Worm (Caenorhabditis elegans): ENCODE measurements around the gene C01C4.2.

C01C4.2 gene

ce11 chrX:3697623-3698022, 17.3 kb upstream of the C01C4.2 start (continued):
- TF ChIP-seq mes-2 (tag; optimal IDR thresholded peaks at IDR 0.05; ENCODE audit: poor library complexity, severe bottlenecking) (peak; percentile 85), ceh-32 (tag; optimal IDR thresholded peaks at IDR 0.05; ENCODE audit: poor library complexity) (peak; percentile 58), nhr-25 (tag; optimal IDR thresholded peaks at IDR 0.05; ENCODE audit: borderline replicate concordance, insufficient read depth) (no peak), daf-19 (GFP tag; conservative IDR thresholded peaks at IDR 0.05) (0 out of 2 replicates have a peak, but pooled peaks have one; percentile 62), lim-7 (GFP tag; IDR thresholded peaks at IDR 0.05) (peak; percentile 97), Y75B8A.6 (GFP tag; IDR thresholded peaks at IDR 0.05) (peak; percentile 95; the same call in 1 of the 2 replicates), mep-1 (tag; optimal IDR thresholded peaks at IDR 0.05) (peak; percentile 79), saeg-2 (GFP tag; IDR thresholded peaks at IDR 0.05) (peak; percentile 79; the same call in 1 of the 2 replicates)

- TF ChIP-seq aha-1 (tag) (peak; percentile 95), zfp-2 (tag; optimal IDR thresholded peaks at IDR 0.05) (no peak)
Measured at ce11 chrX:3701861-3702260, 13.0 kb upstream of the C01C4.2 start.

ce11 chrX:3705319-3705718, 9.6 kb upstream of the C01C4.2 start:
- TF ChIP-seq hlh-30 (tag; optimal IDR thresholded peaks at IDR 0.05; ENCODE audit: insufficient read depth) (peak; percentile 68), unc-62 (GFP tag; optimal IDR thresholded peaks at IDR 0.05 in 1 of 2) (peak in 1 of 2 experiments; percentile 94), unc-62 (tag; optimal IDR thresholded peaks at IDR 0.05) (no peak), dpl-1 (GFP tag; optimal IDR thresholded peaks at IDR 0.05) (no peak), ceh-20 (GFP tag; IDR thresholded peaks at IDR 0.05) (0 out of 2 replicates have a peak, but pooled peaks have one; percentile 20), php-3 (GFP tag; IDR thresholded peaks at IDR 0.05) (no peak), rbr-2 (tag; optimal IDR thresholded peaks at IDR 0.05) (no peak), skn-1 (tag; optimal IDR thresholded peaks at IDR 0.05) (no peak), lsy-2 (tag; optimal IDR thresholded peaks at IDR 0.05) (peak in 1 of 2 experiments; percentile 15)

- TF ChIP-seq set-16 (GFP tag; IDR thresholded peaks at IDR 0.05) (peak; percentile 58; the same call in 1 of the 2 replicates), tra-1 (GFP tag; IDR thresholded peaks at IDR 0.05) (no peak), daf-16 (GFP tag; optimal IDR thresholded peaks at IDR 0.05) (peak in 1 of 2 experiments; percentile 64), daf-16 (tag; optimal IDR thresholded peaks at IDR 0.05) (no peak)
Measured at ce11 chrX:3706319-3706718, 8.6 kb upstream of the C01C4.2 start.

ce11 chrX:3709747-3710146, 5.2 kb upstream of the C01C4.2 start:
- TF ChIP-seq daf-16 (GFP tag; optimal IDR thresholded peaks at IDR 0.05) (peak in 1 of 2 experiments; percentile 55), daf-16 (tag; optimal IDR thresholded peaks at IDR 0.05) (no peak), aha-1 (tag) (no peak)

ce11 chrX:3711581-3712101, 3.3 kb upstream of the C01C4.2 start:
- TF ChIP-seq tra-1 (GFP tag; IDR thresholded peaks at IDR 0.05) (no peak), F10B5.3 (tag; optimal IDR thresholded peaks at IDR 0.05) (no peak), zfp-3 (GFP tag; conservative IDR thresholded peaks at IDR 0.05) (no peak), fos-1 (tag; optimal IDR thresholded peaks at IDR 0.05) (no peak), daf-19 (GFP tag; conservative IDR thresholded peaks at IDR 0.05) (no peak), ceh-20 (GFP tag; IDR thresholded peaks at IDR 0.05) (0 out of 2 replicates have a peak, but pooled peaks have one; percentile 8), ZK546.5 (tag; optimal IDR thresholded peaks at IDR 0.05) (no peak), lin-13 (GFP tag; optimal IDR thresholded peaks at IDR 0.05) (no peak), hlh-30 (tag; optimal IDR thresholded peaks at IDR 0.05; ENCODE audit: insufficient read depth) (no peak), egl-27 (tag; optimal IDR thresholded peaks at IDR 0.05) (no peak), R02D3.7 (tag; optimal IDR thresholded peaks at IDR 0.05) (no peak), snpc-4 (tag; optimal IDR thresholded peaks at IDR 0.05) (no peak), aha-1 (tag) (no peak), spr-1 (tag; optimal IDR thresholded peaks at IDR 0.05) (no peak), F37D6.2 (tag; optimal IDR thresholded peaks at IDR 0.05) (no peak), lin-29 (GFP tag; IDR thresholded peaks at IDR 0.05) (no peak), madf-9 (GFP tag; conservative IDR thresholded peaks at IDR 0.05) (no peak), D1046.2 (GFP tag; IDR thresholded peaks at IDR 0.05) (no peak), nhr-48 (tag; optimal IDR thresholded peaks at IDR 0.05) (no peak), ceh-32 (tag; optimal IDR thresholded peaks at IDR 0.05; ENCODE audit: poor library complexity) (no peak), unc-62 (GFP tag; optimal IDR thresholded peaks at IDR 0.05 in 1 of 2) (peak in 1 of 2 experiments; percentile 89), unc-62 (tag; optimal IDR thresholded peaks at IDR 0.05) (no peak), tag-97 (GFP tag; IDR thresholded peaks at IDR 0.05) (no peak), unc-39 (tag; optimal IDR thresholded peaks at IDR 0.05) (no peak), jun-1 (tag; optimal IDR thresholded peaks at IDR 0.05) (no peak), nhr-10 (tag; optimal IDR thresholded peaks at IDR 0.05) (no peak)
